Worm (Caenorhabditis elegans) whole organism, young adult: ENCODE data around the gene Y4C6B.2.

Experiments
- B0261.1 ChIP-seq: sonication (generic microtip); optimal IDR thresholded peaks from 2 replicates; lab custom pipeline; 2016; ENCODE audit warnings: mild to moderate bottlenecking, missing genetic modification characterization, moderate library complexity, missing compliant biosample characterization
- D2030.7 ChIP-seq: fragments of 200-800 bp; sonication (Bioruptor generic); IDR thresholded peaks from 2 replicates; pipeline ENCODE4 v1.3.6; 2022; ENCODE audit warnings: missing genetic modification reagents, missing genetic modification characterization, missing compliant biosample characterization
- F22D6.2 ChIP-seq: sonication (generic microtip); optimal IDR thresholded peaks from 2 replicates; lab custom pipeline; 2016; ENCODE audit warnings: mild to moderate bottlenecking, missing genetic modification characterization, missing compliant biosample characterization
- F33H1.4 ChIP-seq: fragments of 200-800 bp; sonication (Bioruptor generic); IDR thresholded peaks from 2 replicates; pipeline ENCODE4 v1.3.6; 2022; ENCODE audit warnings: missing genetic modification reagents, missing genetic modification characterization, missing compliant biosample characterization
- F39B2.1 ChIP-seq: fragments of 200-800 bp; sonication (Bioruptor generic); IDR thresholded peaks from 2 replicates; pipeline ENCODE4 v1.3.6; 2022; ENCODE audit warnings: missing genetic modification reagents, missing genetic modification characterization, missing compliant biosample characterization
- F52B5.7 ChIP-seq: sonication (generic microtip); optimal IDR thresholded peaks from 2 replicates; lab custom pipeline; 2016; ENCODE audit warnings: mild to moderate bottlenecking, missing genetic modification characterization, missing compliant biosample characterization
- F57C9.4 ChIP-seq: sonication (generic microtip); optimal IDR thresholded peaks from 2 replicates; lab custom pipeline; 2017; ENCODE audit warnings: mild to moderate bottlenecking, missing genetic modification characterization, missing compliant biosample characterization
- K12H6.12 ChIP-seq: fragments of 200-800 bp; sonication (Bioruptor generic); optimal IDR thresholded peaks from 2 replicates; lab custom pipeline; 2018; ENCODE audit warnings: mild to moderate bottlenecking, missing genetic modification characterization, missing compliant biosample characterization
- Y53G8AR.9 ChIP-seq: fragments of 200-800 bp; sonication (Bioruptor generic); conservative IDR thresholded peaks from 2 replicates; pipeline ENCODE4 v1.3.6; 2022; ENCODE audit warnings: missing genetic modification reagents, missing genetic modification characterization, missing compliant biosample characterization
- Y56A3A.18 ChIP-seq: fragments of 200-800 bp; sonication (Bioruptor generic); IDR thresholded peaks from 2 replicates; pipeline ENCODE4 v1.3.6; 2022; ENCODE audit warnings: missing genetic modification reagents, missing genetic modification characterization, missing compliant biosample characterization
- athp-1 ChIP-seq: sonication (generic microtip); optimal IDR thresholded peaks from 2 replicates; lab custom pipeline; 2017; ENCODE audit warnings: mild to moderate bottlenecking, missing genetic modification characterization, missing compliant biosample characterization
- attf-5 ChIP-seq: fragments of 200-800 bp; sonication (Bioruptor generic); optimal IDR thresholded peaks from 2 replicates; lab custom pipeline; 2018; ENCODE audit warnings: mild to moderate bottlenecking, missing genetic modification characterization, missing compliant biosample characterization
- cebp-2 ChIP-seq: fragments of 200-800 bp; sonication (Bioruptor generic); IDR thresholded peaks from 2 replicates; pipeline ENCODE4 v1.3.6; 2022; ENCODE audit warnings: missing genetic modification characterization, missing compliant biosample characterization
- ceh-40 ChIP-seq: fragments of 200-800 bp; sonication (Bioruptor generic); IDR thresholded peaks from 2 replicates; pipeline ENCODE4 v1.3.6; 2022; ENCODE audit warnings: missing genetic modification characterization, missing compliant biosample characterization
- ceh-91 ChIP-seq: fragments of 200-800 bp; sonication (Bioruptor generic); IDR thresholded peaks from 2 replicates; pipeline ENCODE4 v1.3.6; 2022; ENCODE audit warnings: missing genetic modification reagents, missing genetic modification characterization, missing compliant biosample characterization
- dpff-1 ChIP-seq: sonication (generic microtip); optimal IDR thresholded peaks from 2 replicates; lab custom pipeline; 2017; ENCODE audit warnings: mild to moderate bottlenecking, missing genetic modification characterization, missing compliant biosample characterization
- dpl-1 ChIP-seq: fragments of 150-350 bp; optimal IDR thresholded peaks from 2 replicates; lab custom pipeline; 2014; ENCODE audit warnings: missing biosample characterization, missing genetic modification reagents, missing genetic modification characterization
- egl-18 ChIP-seq: fragments of 200-800 bp; sonication (Bioruptor generic); IDR thresholded peaks from 2 replicates; pipeline ENCODE4 v1.3.6; 2022; ENCODE audit warnings: missing genetic modification reagents, missing genetic modification characterization, missing compliant biosample characterization
- gei-17 ChIP-seq: fragments of 200-800 bp; sonication (Bioruptor generic); optimal IDR thresholded peaks from 2 replicates; lab custom pipeline; 2018; ENCODE audit warnings: mild to moderate bottlenecking, missing genetic modification characterization, missing compliant biosample characterization
- hsf-1 ChIP-seq: fragments of 200-800 bp; sonication (Bioruptor generic); IDR thresholded peaks from 2 replicates; pipeline ENCODE4 v1.3.6; 2022; ENCODE audit warnings: missing genetic modification reagents, missing genetic modification characterization, missing compliant biosample characterization
- let-526 ChIP-seq: fragments of 200-800 bp; sonication (Bioruptor generic); IDR thresholded peaks from 2 replicates; pipeline ENCODE4 v1.3.6; 2022; ENCODE audit warnings: missing genetic modification reagents, missing genetic modification characterization, missing compliant biosample characterization
- lin-40 ChIP-seq: sonication (generic microtip); optimal IDR thresholded peaks from 2 replicates; lab custom pipeline; 2016; ENCODE audit warnings: missing genetic modification characterization, mild to moderate bottlenecking, missing compliant biosample characterization, missing genotype, missing genetic modification reagents
- madf-3 ChIP-seq: fragments of 200-800 bp; sonication (Bioruptor generic); IDR thresholded peaks from 2 replicates; pipeline ENCODE4 v1.3.6; 2022; ENCODE audit warnings: missing genetic modification reagents, missing genetic modification characterization, missing compliant biosample characterization
- mcd-1 ChIP-seq: fragments of 200-800 bp; sonication (Bioruptor generic); IDR thresholded peaks from 2 replicates; pipeline ENCODE4 v1.3.6; 2022; ENCODE audit warnings: missing genetic modification reagents, missing genetic modification characterization, missing compliant biosample characterization
- mel-28 ChIP-seq: sonication (generic microtip); optimal IDR thresholded peaks from 2 replicates; lab custom pipeline; 2016; ENCODE audit warnings: borderline replicate concordance, mild to moderate bottlenecking, missing genetic modification characterization, missing compliant biosample characterization
- nfya-1 ChIP-seq: sonication (generic microtip); optimal IDR thresholded peaks from 2 replicates; lab custom pipeline; 2017; ENCODE audit warnings: antibody characterized with exemption, missing compliant biosample characterization, missing genetic modification characterization, borderline replicate concordance; ENCODE audit not compliant: insufficient read depth
- nfya-2 ChIP-seq: fragments of 200-800 bp; sonication (Bioruptor generic); IDR thresholded peaks from 2 replicates; pipeline ENCODE4 v1.3.6; 2022; ENCODE audit warnings: missing genetic modification reagents, missing genetic modification characterization, missing compliant biosample characterization
- nhr-120 ChIP-seq: fragments of 200-800 bp; sonication (Bioruptor generic); IDR thresholded peaks from 2 replicates; pipeline ENCODE4 v1.3.6; 2022; ENCODE audit warnings: missing genetic modification characterization, missing compliant biosample characterization
- nhr-179 ChIP-seq: sonication (generic microtip); optimal IDR thresholded peaks from 2 replicates; lab custom pipeline; 2016; ENCODE audit warnings: mild to moderate bottlenecking, missing genetic modification characterization, missing compliant biosample characterization
- nhr-80 ChIP-seq: sonication (generic microtip); optimal IDR thresholded peaks from 2 replicates; lab custom pipeline; 2016; ENCODE audit warnings: missing genetic modification characterization, missing compliant biosample characterization
- pha-4 ChIP-seq: fragments of 150-350 bp; sonication (generic microtip); optimal IDR thresholded peaks from 2 replicates; lab custom pipeline; 2014; ENCODE audit warnings: missing biosample characterization, missing genetic modification reagents, missing genetic modification characterization
- sdz-38 ChIP-seq: sonication (generic microtip); optimal IDR thresholded peaks from 2 replicates; lab custom pipeline; 2016; ENCODE audit warnings: missing genotype, missing genetic modification characterization, missing compliant biosample characterization
- somi-1 ChIP-seq: fragments of 200-800 bp; sonication (Bioruptor generic); optimal IDR thresholded peaks from 2 replicates; lab custom pipeline; 2018; ENCODE audit warnings: mild to moderate bottlenecking, missing genetic modification characterization, missing compliant biosample characterization
- zim-3 ChIP-seq: sonication (generic microtip); optimal IDR thresholded peaks from 2 replicates; lab custom pipeline; 2017; ENCODE audit warnings: mild to moderate bottlenecking, missing genetic modification characterization, moderate library complexity, missing compliant biosample characterization

Gene Y4C6B.2

ce11 chrIV:5374946-5375345 lies 35.6 kb downstream of the Y4C6B.2 start:
- TF ChIP-seq F52B5.7 (tag; lab: Kevin White, UChicago): peak; percentile 51
- no peak for TF ChIP-seq somi-1
- TF ChIP-seq dpl-1: no peak
- no peak for TF ChIP-seq nhr-120
- 0 out of 2 replicates have a peak, but pooled peaks have one; percentile 9 for TF ChIP-seq Y53G8AR.9 (GFP tag; lab: Robert Waterston, UW)
- no peak for TF ChIP-seq sdz-38
- no peak for TF ChIP-seq nhr-179 (tag; lab: Kevin White, UChicago)
- TF ChIP-seq Y56A3A.18: 0 out of 2 replicates have a peak, but pooled peaks have one; percentile 7
- no peak for TF ChIP-seq hsf-1 (GFP tag; lab: Robert Waterston, UW)
- TF ChIP-seq cebp-2 (GFP tag; lab: Robert Waterston, UW): 0 out of 2 replicates have a peak, but pooled peaks have one; percentile 4
- peak; percentile 35 for TF ChIP-seq zim-3

- TF ChIP-seq ceh-40 (GFP tag; lab: Robert Waterston, UW) (no peak), nhr-80 (tag; lab: Kevin White, UChicago) (peak; percentile 77)
Observed at ce11 chrIV:5377062-5377461, 37.7 kb downstream of the Y4C6B.2 start, which contains the start of gene elo-5. Gene elo-5, minus strand, starts transcription at chrIV:5377117.

ce11 chrIV:5380140-5380539 lies 40.8 kb downstream of the Y4C6B.2 start:
- TF ChIP-seq nhr-80 (tag; lab: Kevin White, UChicago) (peak; percentile 67), egl-18 (no peak), hsf-1 (GFP tag; lab: Robert Waterston, UW) (no peak), K12H6.12 (tag; lab: Kevin White, UChicago) (no peak)

- TF ChIP-seq nfya-2 (no peak), dpff-1 (tag; lab: Kevin White, UChicago) (no peak), Y56A3A.18 (no peak), pha-4 (no peak), ceh-91 (GFP tag; lab: Robert Waterston, UW) (no peak), attf-5 (GFP tag; lab: Kevin White, UChicago) (no peak), dpl-1 (no peak), D2030.7 (GFP tag; lab: Robert Waterston, UW) (no peak)
Observed at ce11 chrIV:5381334-5381733, 42.0 kb downstream of the Y4C6B.2 start, which contains the start of gene F41H10.2. Gene F41H10.2, plus strand, starts transcription at chrIV:5381634.

ce11 chrIV:5382609-5383008 lies 43.2 kb downstream of the Y4C6B.2 start, which contains the start of gene F41H10.1:
Gene F41H10.1, plus strand, starts transcription at chrIV:5382909.
- no peak for TF ChIP-seq mcd-1
- TF ChIP-seq lin-40 (tag; lab: Kevin White, UChicago): no peak
- TF ChIP-seq F57C9.4 (tag; lab: Kevin White, UChicago): no peak

ce11 chrIV:5385020-5385419 lies 45.6 kb downstream of the Y4C6B.2 start, which contains the start of gene F41H10.12:
Gene F41H10.12, plus strand, starts transcription at chrIV:5385320.
- TF ChIP-seq F33H1.4 (no peak), let-526 (GFP tag; lab: Robert Waterston, UW) (no peak), Y53G8AR.9 (GFP tag; lab: Robert Waterston, UW) (no peak), sdz-38 (no peak), pha-4 (no peak), F39B2.1 (no peak), B0261.1 (tag; lab: Kevin White, UChicago) (no peak), F22D6.2 (tag; lab: Kevin White, UChicago) (no peak), egl-18 (no peak), mel-28 (tag; lab: Kevin White, UChicago) (no peak), athp-1 (tag; lab: Kevin White, UChicago) (no peak), gei-17 (no peak), nfya-1 (no peak), madf-3 (GFP tag; lab: Robert Waterston, UW) (no peak)
